Worm (Caenorhabditis elegans) whole organism, L3 larva: ENCODE measurements around the gene T14G8.4.

ENCODE experiments used
- R02D3.7 ChIP-seq: fragments of 150-350 bp; optimal IDR thresholded peaks from 2 replicates; lab custom pipeline; 2014; ENCODE audit warnings: missing biosample characterization, missing genetic modification characterization
- ZK546.5 ChIP-seq: sonication (generic microtip); optimal IDR thresholded peaks from 2 replicates; lab custom pipeline; 2017; ENCODE audit warnings: missing biosample characterization, missing genetic modification characterization
- aly-2 ChIP-seq: fragments of 150-350 bp; optimal IDR thresholded peaks from 2 replicates; lab custom pipeline; 2014; ENCODE audit warnings: missing biosample characterization, missing genetic modification characterization
- ceh-16 ChIP-seq: sonication (generic microtip); optimal IDR thresholded peaks from 2 replicates; lab custom pipeline; 2017; ENCODE audit warnings: missing biosample characterization, missing genetic modification characterization
- ceh-82 ChIP-seq: fragments of 150-350 bp; optimal IDR thresholded peaks from 2 replicates; lab custom pipeline; 2014; ENCODE audit warnings: missing biosample characterization, missing genetic modification characterization
- ceh-9 ChIP-seq: sonication (generic microtip); optimal IDR thresholded peaks from 2 replicates; lab custom pipeline; 2018; ENCODE audit warnings: missing biosample characterization, missing genetic modification characterization
- elt-1 ChIP-seq: fragments of 150-350 bp; optimal IDR thresholded peaks from 2 replicates; lab custom pipeline; 2014; ENCODE audit warnings: missing biosample characterization, missing genetic modification characterization
- elt-3 ChIP-seq, 3 experiments: fragments of 150-350 bp in 1 of 3; sonication (generic microtip) in 2 of 3; optimal IDR thresholded peaks; 2 replicates in 2 of 3; 4 replicates in 1 of 3; lab custom pipeline; 2014 to 2017; ENCODE audit warnings: missing biosample characterization in 3 of 3, missing genetic modification characterization in 3 of 3
- lin-15B ChIP-seq: fragments of 150-350 bp; optimal IDR thresholded peaks from 2 replicates; lab custom pipeline; 2014; ENCODE audit warnings: missing biosample characterization, missing genetic modification characterization
- nhr-11 ChIP-seq: fragments of 150-350 bp; optimal IDR thresholded peaks from 2 replicates; lab custom pipeline; 2014; ENCODE audit warnings: missing biosample characterization, missing genetic modification characterization
- skn-1 ChIP-seq: fragments of 150-350 bp; optimal IDR thresholded peaks from 2 replicates; lab custom pipeline; 2014; ENCODE audit warnings: missing biosample characterization, missing genetic modification characterization

DNA sequence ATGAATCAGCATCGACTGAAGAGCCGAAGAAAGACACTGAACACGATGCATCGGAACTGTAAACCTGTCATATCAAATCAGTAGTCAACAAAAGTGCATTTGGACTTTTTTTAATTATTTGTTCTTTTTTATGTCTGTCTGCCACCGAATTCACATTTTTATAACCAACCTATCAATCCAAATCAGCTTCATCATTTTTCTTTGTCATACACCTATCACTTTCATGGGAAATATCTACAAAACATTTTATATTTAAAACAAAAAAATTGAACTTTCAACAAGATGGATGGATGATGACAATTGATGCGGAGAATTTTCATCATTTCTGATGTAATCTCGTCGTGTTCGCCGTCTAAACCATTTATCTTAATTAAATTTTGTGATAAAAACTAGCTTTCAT is 5.7 kb upstream of the T14G8.4 start:
- no peak for TF ChIP-seq ceh-9 (tag; lab: Kevin White, UChicago)
- peak; percentile 14 for TF ChIP-seq skn-1 (tag; lab: Kevin White, UChicago)
- no peak for TF ChIP-seq ceh-82
- TF ChIP-seq nhr-11 (tag; lab: Kevin White, UChicago): no peak
- no peak for TF ChIP-seq ceh-16 (tag; lab: Kevin White, UChicago)
- no peak for TF ChIP-seq elt-3 (tag; optimal IDR thresholded peaks at IDR 0.05; lab: Kevin White, UChicago)
- no peak for TF ChIP-seq ZK546.5 (tag; lab: Kevin White, UChicago)
- TF ChIP-seq lin-15B (tag; lab: Kevin White, UChicago): no peak
- TF ChIP-seq aly-2 (tag; lab: Kevin White, UChicago): no peak
- no peak for TF ChIP-seq elt-1 (tag; lab: Kevin White, UChicago)
- TF ChIP-seq R02D3.7 (tag; lab: Kevin White, UChicago): no peak
